Worm (Caenorhabditis elegans) whole organism, L2 larva: ENCODE measurements around the gene T05H4.11.

Experiments
- F13H6.1 ChIP-seq: sonication (generic microtip); optimal IDR thresholded peaks from 2 replicates; lab custom pipeline; 2016; ENCODE audit warnings: missing genetic modification characterization, missing compliant biosample characterization
- ama-1 ChIP-seq: fragments of 150-350 bp; optimal IDR thresholded peaks from 2 replicates; lab custom pipeline; 2018; ENCODE audit warnings: inconsistent platforms
- ceh-16 ChIP-seq: fragments of 150-350 bp; optimal IDR thresholded peaks from 2 replicates; lab custom pipeline; 2014; ENCODE audit warnings: missing biosample characterization, missing genetic modification characterization
- ceh-82 ChIP-seq: fragments of 150-350 bp; optimal IDR thresholded peaks from 2 replicates; lab custom pipeline; 2014; ENCODE audit warnings: missing biosample characterization, missing genetic modification characterization
- elt-3 ChIP-seq: sonication (generic microtip); optimal IDR thresholded peaks from 2 replicates; lab custom pipeline; 2017; ENCODE audit warnings: missing biosample characterization, missing genetic modification characterization
- lsy-2 ChIP-seq, 2 experiments: fragments of 150-350 bp in 1 of 2; sonication (generic microtip) in 1 of 2; optimal IDR thresholded peaks; 2 replicates each; lab custom pipeline; 2014 to 2017; ENCODE audit warnings: missing biosample characterization in 2 of 2, missing genetic modification characterization in 2 of 2
- nhr-10 ChIP-seq: sonication (generic microtip); optimal IDR thresholded peaks from 2 replicates; lab custom pipeline; 2017; ENCODE audit warnings: missing biosample characterization, missing genetic modification characterization
- nhr-12 ChIP-seq: fragments of 150-350 bp; optimal IDR thresholded peaks from 2 replicates; lab custom pipeline; 2014; ENCODE audit warnings: missing biosample characterization, missing genetic modification characterization
- nhr-25 ChIP-seq: fragments of 150-350 bp; sonication (generic microtip); optimal IDR thresholded peaks from 3 replicates; lab custom pipeline; 2014; ENCODE audit warnings: missing biosample characterization, missing genetic modification characterization
- unc-55 ChIP-seq: fragments of 150-350 bp; sonication (generic microtip); optimal IDR thresholded peaks from 3 replicates; lab custom pipeline; 2014; ENCODE audit warnings: missing biosample characterization, missing genetic modification reagents, missing genetic modification characterization
- ztf-11 ChIP-seq: sonication (generic microtip); optimal IDR thresholded peaks from 2 replicates; lab custom pipeline; 2017; ENCODE audit warnings: missing biosample characterization, missing genetic modification characterization

DNA sequence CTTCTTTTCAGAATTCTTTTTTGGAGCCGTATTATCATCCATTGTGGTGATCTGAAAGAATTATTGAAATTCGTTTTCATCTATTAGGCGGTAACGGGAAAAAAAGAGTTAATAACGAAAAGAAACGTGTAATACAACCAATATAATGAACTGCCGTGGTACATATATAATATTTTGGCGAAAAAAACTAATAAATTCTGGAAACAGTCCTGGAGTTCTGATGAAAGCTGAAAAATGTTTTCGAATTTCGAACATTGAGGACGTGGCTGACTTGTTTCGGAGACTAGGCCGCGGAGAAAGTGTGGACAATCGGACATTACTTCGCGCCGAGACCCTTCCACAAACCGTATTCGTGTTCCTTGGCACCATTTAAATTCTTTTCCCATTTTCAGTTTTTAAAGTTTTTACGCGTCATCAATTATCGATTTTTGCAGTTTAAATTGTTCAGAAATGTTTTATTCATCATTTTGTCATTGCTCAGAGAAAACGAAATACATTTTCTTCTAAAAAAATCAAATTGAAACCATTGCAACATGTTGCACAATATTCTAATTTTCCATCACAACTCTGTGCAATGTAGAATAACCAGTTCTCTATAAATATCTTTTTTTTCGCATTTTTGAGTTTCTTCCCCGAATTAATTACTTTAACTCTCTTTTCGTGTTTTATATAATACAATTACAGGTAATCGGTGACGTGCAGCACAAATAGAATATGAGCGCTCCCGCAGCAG lies 7.6 kb upstream of the T05H4.11 start, which contains the start of the genes gad-1 and erfa-1:
- TF ChIP-seq ztf-11 (tag; lab: Kevin White, UChicago) (no peak), elt-3 (tag; lab: Kevin White, UChicago) (no peak), nhr-10 (tag; lab: Kevin White, UChicago) (no peak), F13H6.1 (tag; lab: Kevin White, UChicago) (peak; percentile 2), lsy-2 (tag; optimal IDR thresholded peaks at IDR 0.05; lab: Kevin White, UChicago) (peak; percentile 24 to 91), nhr-25 (tag; lab: Kevin White, UChicago) (peak; percentile 38), ceh-16 (no peak), nhr-12 (no peak), ceh-82 (tag; lab: Kevin White, UChicago) (no peak), ama-1 (lab: Kevin White, UChicago) (no peak), unc-55 (GFP tag; lab: Kevin White, UChicago) (peak; percentile 84)
